Worm (Caenorhabditis elegans) whole organism, L1 larva: ENCODE results near the gene ufl-1.

Experiments
- C04F5.9 ChIP-seq: sonication (generic microtip); optimal IDR thresholded peaks from 2 replicates; lab custom pipeline; 2016; ENCODE audit warnings: missing genetic modification characterization, missing compliant biosample characterization
- C34B4.2 ChIP-seq: sonication (generic microtip); optimal IDR thresholded peaks from 2 replicates; lab custom pipeline; 2017; ENCODE audit warnings: mild to moderate bottlenecking, missing genetic modification characterization, missing compliant biosample characterization
- F16B12.6 ChIP-seq: fragments of 150-350 bp; optimal IDR thresholded peaks from 2 replicates; lab custom pipeline; 2014; ENCODE audit warnings: missing biosample characterization, missing genetic modification characterization
- aha-1 ChIP-seq: fragments of 150-350 bp; optimal IDR thresholded peaks from 2 replicates; lab custom pipeline; 2014; ENCODE audit warnings: missing biosample characterization, missing genetic modification characterization
- alr-1 ChIP-seq: fragments of 200-800 bp; sonication (Bioruptor generic); optimal IDR thresholded peaks from 2 replicates; lab custom pipeline; 2018; ENCODE audit warnings: borderline replicate concordance, mild to moderate bottlenecking, missing genetic modification characterization, missing compliant biosample characterization
- ama-1 ChIP-seq: fragments of 150-350 bp; optimal IDR thresholded peaks from 2 replicates; lab custom pipeline; 2014
- ceh-63 ChIP-seq: fragments of 200-800 bp; sonication (Bioruptor generic); optimal IDR thresholded peaks from 2 replicates; lab custom pipeline; 2018; ENCODE audit warnings: mild to moderate bottlenecking, missing genetic modification characterization, missing compliant biosample characterization
- dpl-1 ChIP-seq, 3 experiments: fragments of 150-350 bp in 2 of 3; sonication (generic microtip) in 1 of 3; optimal IDR thresholded peaks; 2 replicates each; lab custom pipeline; 2014 to 2017; ENCODE audit warnings: missing biosample characterization in 3 of 3, missing genetic modification characterization in 3 of 3, missing genetic modification reagents in 3 of 3
- efl-1 ChIP-seq, 4 experiments: fragments of 150-350 bp; optimal IDR thresholded peaks in 3 of 4; peaks in 1 of 4; 1 replicate in 1 of 4; 2 replicates in 3 of 4; lab custom pipeline; 2014; ENCODE audit warnings: missing biosample characterization in 2 of 4, missing genetic modification characterization in 2 of 4, missing genetic modification reagents in 2 of 4
- egl-13 ChIP-seq: sonication (generic microtip); optimal IDR thresholded peaks from 2 replicates; lab custom pipeline; 2016; ENCODE audit warnings: missing genotype, missing genetic modification reagents, missing genetic modification characterization, missing compliant biosample characterization
- egl-27 ChIP-seq, 2 experiments: fragments of 150-350 bp in 1 of 2; sonication (generic microtip); optimal IDR thresholded peaks; 3 replicates each; lab custom pipeline; 2017 to 2018; ENCODE audit warnings: missing biosample characterization in 2 of 2, missing genetic modification characterization in 2 of 2, missing genetic modification reagents in 2 of 2
- elt-3 ChIP-seq, 6 experiments: fragments of 150-350 bp in 1 of 6; sonication (generic microtip); optimal IDR thresholded peaks; 2 replicates each; lab custom pipeline; 2017 to 2018; ENCODE audit warnings: missing biosample characterization in 6 of 6, missing genetic modification characterization in 6 of 6, inconsistent platforms in 1 of 6
- fkh-10 ChIP-seq: sonication (generic microtip); optimal IDR thresholded peaks from 2 replicates; lab custom pipeline; 2017; ENCODE audit warnings: missing biosample characterization, missing genetic modification reagents, missing genetic modification characterization
- fkh-4 ChIP-seq: sonication (generic microtip); optimal IDR thresholded peaks from 2 replicates; lab custom pipeline; 2016; ENCODE audit warnings: missing compliant biosample characterization, missing genetic modification characterization, borderline replicate concordance
- fkh-8 ChIP-seq: sonication (generic microtip); optimal IDR thresholded peaks from 2 replicates; lab custom pipeline; 2016; ENCODE audit warnings: mild to moderate bottlenecking, missing genetic modification characterization, missing compliant biosample characterization
- fos-1 ChIP-seq: fragments of 150-350 bp; optimal IDR thresholded peaks from 2 replicates; lab custom pipeline; 2014; ENCODE audit warnings: missing biosample characterization, missing genetic modification characterization
- isw-1 ChIP-seq: fragments of 200-800 bp; sonication (Bioruptor generic); IDR thresholded peaks from 2 replicates; pipeline ENCODE4 v1.3.6; 2022; ENCODE audit warnings: missing genetic modification characterization, missing compliant biosample characterization
- jun-1 ChIP-seq: fragments of 150-350 bp; optimal IDR thresholded peaks from 2 replicates; lab custom pipeline; 2014; ENCODE audit warnings: missing biosample characterization, missing genetic modification reagents, missing genetic modification characterization
- lin-14 ChIP-seq: fragments of 200-800 bp; sonication (Bioruptor generic); optimal IDR thresholded peaks from 2 replicates; lab custom pipeline; 2018; ENCODE audit warnings: mild to moderate bottlenecking, missing genetic modification characterization, moderate library complexity, missing compliant biosample characterization
- lin-15B ChIP-seq: fragments of 150-350 bp; sonication (generic microtip); optimal IDR thresholded peaks from 3 replicates; lab custom pipeline; 2014; ENCODE audit warnings: missing biosample characterization, missing genetic modification characterization
- lin-35 ChIP-seq, 2 experiments: fragments of 150-350 bp; optimal IDR thresholded peaks; 2 replicates each; lab custom pipeline; 2014; ENCODE audit warnings: missing biosample characterization in 2 of 2, missing genetic modification characterization in 2 of 2, missing genetic modification reagents in 2 of 2
- lir-3 ChIP-seq: sonication (generic microtip); optimal IDR thresholded peaks from 2 replicates; lab custom pipeline; 2016; ENCODE audit warnings: mild to moderate bottlenecking, missing genetic modification characterization, moderate library complexity, missing compliant biosample characterization; ENCODE audit not compliant: poor library complexity
- lsy-2 ChIP-seq, 2 experiments: fragments of 150-350 bp; optimal IDR thresholded peaks; 2 replicates each; lab custom pipeline; 2014; ENCODE audit warnings: missing biosample characterization in 2 of 2, missing genetic modification characterization in 2 of 2
- mab-9 ChIP-seq: fragments of 200-800 bp; sonication (Bioruptor generic); IDR thresholded peaks from 2 replicates; pipeline ENCODE4 v1.3.6; 2022; ENCODE audit warnings: missing genetic modification reagents, missing genetic modification characterization, missing compliant biosample characterization
- mdl-1 ChIP-seq, 2 experiments: fragments of 150-350 bp; optimal IDR thresholded peaks; 2 replicates each; lab custom pipeline; 2014 to 2017; ENCODE audit warnings: missing biosample characterization in 2 of 2, missing genetic modification characterization in 2 of 2, inconsistent platforms in 1 of 2
- mef-2 ChIP-seq: fragments of 150-350 bp; optimal IDR thresholded peaks from 2 replicates; lab custom pipeline; 2014; ENCODE audit warnings: missing biosample characterization, missing genetic modification characterization
- mep-1 ChIP-seq: fragments of 150-350 bp; optimal IDR thresholded peaks from 2 replicates; lab custom pipeline; 2014; ENCODE audit warnings: missing biosample characterization, missing genetic modification characterization
- nhr-12 ChIP-seq: sonication (generic microtip); optimal IDR thresholded peaks from 2 replicates; lab custom pipeline; 2017; ENCODE audit warnings: missing biosample characterization, missing genetic modification characterization
- nhr-19 ChIP-seq: fragments of 200-800 bp; sonication (Bioruptor generic); conservative IDR thresholded peaks from 2 replicates; pipeline ENCODE4 v1.3.6; 2022; ENCODE audit warnings: missing genetic modification characterization, missing compliant biosample characterization
- nhr-20 ChIP-seq: sonication (generic microtip); optimal IDR thresholded peaks from 2 replicates; lab custom pipeline; 2016; ENCODE audit warnings: mild to moderate bottlenecking, missing genetic modification characterization, missing compliant biosample characterization
- nhr-47 ChIP-seq: sonication (generic microtip); optimal IDR thresholded peaks from 2 replicates; lab custom pipeline; 2016; ENCODE audit warnings: mild to moderate bottlenecking, missing genetic modification characterization, moderate library complexity, missing compliant biosample characterization
- nhr-71 ChIP-seq: sonication (generic microtip); optimal IDR thresholded peaks from 2 replicates; lab custom pipeline; 2016; ENCODE audit warnings: mild to moderate bottlenecking, missing genetic modification characterization, moderate library complexity, missing compliant biosample characterization
- nhr-85 ChIP-seq: sonication (generic microtip); peaks from one replicate; lab custom pipeline; 2016; ENCODE audit warnings: missing genetic modification characterization, inconsistent platforms, missing compliant biosample characterization
- pqm-1 ChIP-seq: sonication (generic microtip); optimal IDR thresholded peaks from 3 replicates; lab custom pipeline; 2017; ENCODE audit warnings: missing biosample characterization, missing genetic modification characterization
- rnt-1 ChIP-seq: sonication (generic microtip); optimal IDR thresholded peaks from 2 replicates; lab custom pipeline; 2016; ENCODE audit warnings: mild to moderate bottlenecking, missing genetic modification characterization, moderate library complexity, missing compliant biosample characterization
- skn-1 ChIP-seq: fragments of 150-350 bp; optimal IDR thresholded peaks from 2 replicates; lab custom pipeline; 2014; ENCODE audit warnings: missing biosample characterization, missing genetic modification characterization
- snu-23 ChIP-seq: sonication (generic microtip); optimal IDR thresholded peaks from 2 replicates; lab custom pipeline; 2016; ENCODE audit warnings: missing genetic modification characterization, missing compliant biosample characterization
- sptf-1 ChIP-seq: fragments of 150-350 bp; optimal IDR thresholded peaks from 2 replicates; lab custom pipeline; 2014; ENCODE audit warnings: missing biosample characterization, missing genetic modification characterization
- sup-37 ChIP-seq: fragments of 200-800 bp; sonication (Bioruptor generic); optimal IDR thresholded peaks from 2 replicates; lab custom pipeline; 2018; ENCODE audit warnings: mild to moderate bottlenecking, missing genetic modification characterization, missing compliant biosample characterization
- swsn-7 ChIP-seq: sonication (generic microtip); optimal IDR thresholded peaks from 2 replicates; lab custom pipeline; 2016; ENCODE audit warnings: missing genetic modification characterization, missing compliant biosample characterization
- tbx-2 ChIP-seq: sonication (generic microtip); optimal IDR thresholded peaks from 2 replicates; lab custom pipeline; 2016; ENCODE audit warnings: missing genetic modification characterization, missing compliant biosample characterization
- tlp-1 ChIP-seq: fragments of 150-350 bp; optimal IDR thresholded peaks from 2 replicates; lab custom pipeline; 2014; ENCODE audit warnings: missing biosample characterization, missing genetic modification characterization
- unc-30 ChIP-seq: sonication (generic microtip); optimal IDR thresholded peaks from 2 replicates; lab custom pipeline; 2017; ENCODE audit warnings: missing biosample characterization, missing genetic modification characterization
- unc-62 ChIP-seq: fragments of 150-350 bp; optimal IDR thresholded peaks from 2 replicates; lab custom pipeline; 2014; ENCODE audit warnings: missing biosample characterization, missing genetic modification reagents, missing genetic modification characterization
- unc-86 ChIP-seq: sonication (generic microtip); optimal IDR thresholded peaks from 2 replicates; lab custom pipeline; 2016; ENCODE audit warnings: missing genetic modification characterization, missing compliant biosample characterization
- vab-15 ChIP-seq: sonication (generic microtip); optimal IDR thresholded peaks from 2 replicates; lab custom pipeline; 2017; ENCODE audit warnings: missing genotype, mild to moderate bottlenecking, missing genetic modification characterization, missing compliant biosample characterization
- zag-1 ChIP-seq: fragments of 150-350 bp; optimal IDR thresholded peaks from 2 replicates; lab custom pipeline; 2014; ENCODE audit warnings: missing biosample characterization, missing genetic modification characterization
- ztf-11 ChIP-seq, 2 experiments: sonication (generic microtip); optimal IDR thresholded peaks; 2 replicates each; lab custom pipeline; 2016 to 2017; ENCODE audit warnings: missing genetic modification characterization in 2 of 2, missing biosample characterization in 1 of 2, missing compliant biosample characterization in 1 of 2

The ufl-1 gene

ce11 chrIV:7024829-7025228 is 11.8 kb downstream of the ufl-1 start:
- TF ChIP-seq ceh-63 (GFP tag; lab: Kevin White, UChicago) = no peak
- TF ChIP-seq ama-1 (lab: Kevin White, UChicago) = no peak
- no peak for TF ChIP-seq fos-1 (tag; lab: Kevin White, UChicago)
- TF ChIP-seq alr-1 (tag; lab: Kevin White, UChicago) = no peak
- no peak for TF ChIP-seq swsn-7 (tag; lab: Kevin White, UChicago)

- peak; percentile 22; the same call in 1 of the 2 replicates for TF ChIP-seq nhr-19 (GFP tag; lab: Robert Waterston, UW)
- TF ChIP-seq mep-1 (tag; lab: Kevin White, UChicago) = peak; percentile 27
- no peak for TF ChIP-seq mef-2
- no peak for TF ChIP-seq nhr-12 (tag; lab: Kevin White, UChicago)
- TF ChIP-seq rnt-1 (tag; lab: Kevin White, UChicago) = peak; percentile 31
- peak; percentile 22 to 26 for TF ChIP-seq lsy-2 (tag; optimal IDR thresholded peaks at IDR 0.05; lab: Kevin White, UChicago)
- no peak for TF ChIP-seq tlp-1 (tag; lab: Kevin White, UChicago)
- no peak for TF ChIP-seq C04F5.9 (tag; lab: Kevin White, UChicago)
- no peak for TF ChIP-seq tbx-2 (tag; lab: Kevin White, UChicago)
- TF ChIP-seq snu-23 (GFP tag; lab: Kevin White, UChicago) = peak; percentile 45
- TF ChIP-seq nhr-20 (tag; lab: Kevin White, UChicago) = peak; percentile 34
- no peak for TF ChIP-seq nhr-85
- TF ChIP-seq nhr-47 (tag; lab: Kevin White, UChicago) = no peak
- no peak for TF ChIP-seq unc-62 (GFP tag; lab: Kevin White, UChicago)
- TF ChIP-seq unc-30 (tag; lab: Kevin White, UChicago) = no peak
- peak; percentile 68 for TF ChIP-seq nhr-71
- TF ChIP-seq alr-1 (tag; lab: Kevin White, UChicago) = no peak
- no peak for TF ChIP-seq ceh-63 (GFP tag; lab: Kevin White, UChicago)
- no peak for TF ChIP-seq fkh-10 (GFP tag; lab: Kevin White, UChicago)
- no peak for TF ChIP-seq sptf-1
- peak in 1 of 6 experiments; percentile 56 for TF ChIP-seq elt-3 (tag; optimal IDR thresholded peaks at IDR 0.05; lab: Kevin White, UChicago)
- TF ChIP-seq efl-1 (optimal IDR thresholded peaks at IDR 0.05; lab: Kevin White, UChicago) = peak in 1 of 2 experiments; percentile 11
- peak in 1 of 2 experiments; percentile 65 for TF ChIP-seq efl-1 (GFP tag; optimal IDR thresholded peaks at IDR 0.05 in 1 of 2; lab: Kevin White, UChicago)
- TF ChIP-seq lin-15B (tag; lab: Kevin White, UChicago) = no peak
- peak; percentile 59 for TF ChIP-seq lin-14 (GFP tag; lab: Kevin White, UChicago)
- TF ChIP-seq skn-1 (tag; lab: Kevin White, UChicago) = no peak
- no peak for TF ChIP-seq swsn-7 (tag; lab: Kevin White, UChicago)
- TF ChIP-seq lin-35 (GFP tag; optimal IDR thresholded peaks at IDR 0.05; lab: Kevin White, UChicago) = no peak
- TF ChIP-seq, all 84 proteins: peak for 10
Observed at ce11 chrIV:7023858-7024257, 12.8 kb downstream of the ufl-1 start, which contains the start of gene adah-1. Gene adah-1, plus strand, starts transcription at chrIV:7024211.

ce11 chrIV:7023004-7023403 is 13.7 kb downstream of the ufl-1 start:
- peak; percentile 43 to 55 (median 48) for TF ChIP-seq dpl-1 (GFP tag; optimal IDR thresholded peaks at IDR 0.05; lab: Kevin White, UChicago)
- no peak for TF ChIP-seq F16B12.6 (tag; lab: Kevin White, UChicago)
- TF ChIP-seq fkh-8 (tag; lab: Kevin White, UChicago) = peak; percentile 37
- peak; percentile 39 for TF ChIP-seq egl-13 (tag; lab: Kevin White, UChicago)
- TF ChIP-seq vab-15 (tag; lab: Kevin White, UChicago) = no peak
- peak; percentile 78 for TF ChIP-seq swsn-7 (tag; lab: Kevin White, UChicago)
- no peak for TF ChIP-seq pqm-1 (tag; lab: Kevin White, UChicago)
- TF ChIP-seq fkh-4 (tag; lab: Kevin White, UChicago) = no peak
- no peak for TF ChIP-seq sptf-1
- peak; percentile 95 for TF ChIP-seq unc-86 (tag; lab: Kevin White, UChicago)
- no peak for TF ChIP-seq mab-9
- TF ChIP-seq zag-1 (tag; lab: Kevin White, UChicago) = no peak
- peak; percentile 74 for TF ChIP-seq nhr-19 (GFP tag; lab: Robert Waterston, UW)
- TF ChIP-seq C34B4.2 (tag; lab: Kevin White, UChicago) = no peak
- TF ChIP-seq isw-1 (GFP tag; lab: Robert Waterston, UW) = peak; percentile 3; the same call in 1 of the 2 replicates
- peak; percentile 48 for TF ChIP-seq jun-1 (tag; lab: Kevin White, UChicago)
- peak in 1 of 2 experiments; percentile 83 for TF ChIP-seq mdl-1 (tag; optimal IDR thresholded peaks at IDR 0.05; lab: Kevin White, UChicago)
- TF ChIP-seq aha-1 (tag; lab: Kevin White, UChicago) = peak; percentile 16
- peak; percentile 92 for TF ChIP-seq snu-23 (GFP tag; lab: Kevin White, UChicago)
- peak; percentile 96 for TF ChIP-seq lin-14 (GFP tag; lab: Kevin White, UChicago)
- peak; percentile 67 for TF ChIP-seq lir-3 (tag; lab: Kevin White, UChicago)
- peak in 1 of 2 experiments; percentile 89 for TF ChIP-seq ztf-11 (tag; optimal IDR thresholded peaks at IDR 0.05; lab: Kevin White, UChicago)
- peak in 1 of 2 experiments; percentile 29 for TF ChIP-seq egl-27 (tag; optimal IDR thresholded peaks at IDR 0.05; lab: Kevin White, UChicago)
- TF ChIP-seq sup-37 (GFP tag; lab: Kevin White, UChicago) = no peak
